Fruit fly (Drosophila melanogaster): Measurements from ENCODE around the gene mats.
A peak's percentile ranks its signal among the peaks of the same experiment; 100 is the strongest.

dm6 chr3R:22464611-22465113, 43.7 kb downstream of the mats start, which contains the start of gene CG7054:
- no peak for TF ChIP-seq CG32006 (GFP tag; optimal IDR thresholded peaks at IDR 0.05)
- TF ChIP-seq acj6 (GFP tag; optimal IDR thresholded peaks at IDR 0.05): no peak
- TF ChIP-seq dsx (GFP tag; optimal IDR thresholded peaks at IDR 0.05; ENCODE audit: poor library complexity, severe bottlenecking): no peak
- TF ChIP-seq cyc (GFP tag; optimal IDR thresholded peaks at IDR 0.05): no peak
- TF ChIP-seq CG10669 (GFP tag; optimal IDR thresholded peaks at IDR 0.05): no peak
- no peak for TF ChIP-seq dac (GFP tag; optimal IDR thresholded peaks at IDR 0.05)
- TF ChIP-seq Hr38 (GFP tag; optimal IDR thresholded peaks at IDR 0.05): no peak
- TF ChIP-seq CG8119 (GFP tag; IDR thresholded peaks at IDR 0.05): no peak
- TF ChIP-seq lz (GFP tag; optimal IDR thresholded peaks at IDR 0.05): no peak
- TF ChIP-seq Gug (GFP tag; IDR thresholded peaks at IDR 0.05): 0 out of 2 replicates have a peak, but pooled peaks have one; percentile 13
- no peak for TF ChIP-seq Smox (GFP tag; optimal IDR thresholded peaks at IDR 0.05)
- no peak for TF ChIP-seq CG1621 (tag; optimal IDR thresholded peaks at IDR 0.05)
- TF ChIP-seq CG8632 (GFP tag; optimal IDR thresholded peaks at IDR 0.05): no peak
- TF ChIP-seq pdm3 (GFP tag; optimal IDR thresholded peaks at IDR 0.05): no peak
